Fruit fly (Drosophila melanogaster) whole organism, embryonic: ENCODE results near the gene CG11309.

Source experiments
- B-H2 ChIP-seq: fragments of 200-800 bp; sonication (Bioruptor generic); optimal IDR thresholded peaks from 2 replicates; lab custom pipeline; 2018; ENCODE audit warnings: missing biosample characterization, mild to moderate bottlenecking, missing genetic modification characterization
- BEAF-32 ChIP-seq: fragments of 200-800 bp; sonication (Bioruptor generic); optimal IDR thresholded peaks from 3 replicates; lab custom pipeline; 2017; ENCODE audit warnings: missing biosample characterization, missing genetic modification characterization, mild to moderate bottlenecking, moderate library complexity, missing genetic modification reagents
- BtbVII ChIP-seq: fragments of 200-800 bp; sonication (Bioruptor generic); optimal IDR thresholded peaks from 3 replicates; lab custom pipeline; 2017; ENCODE audit warnings: missing biosample characterization, mild to moderate bottlenecking, missing genetic modification characterization
- CG10431 ChIP-seq: fragments of 200-800 bp; sonication (Bioruptor generic); optimal IDR thresholded peaks from 3 replicates; lab custom pipeline; 2018; ENCODE audit warnings: missing biosample characterization, mild to moderate bottlenecking, missing genetic modification characterization
- CG12391 ChIP-seq: fragments of 200-800 bp; sonication (Bioruptor generic); optimal IDR thresholded peaks from 3 replicates; lab custom pipeline; 2018; ENCODE audit warnings: missing biosample characterization, mild to moderate bottlenecking, missing genetic modification characterization, moderate library complexity
- CG13424 ChIP-seq: fragments of 200-800 bp; sonication (Bioruptor generic); optimal IDR thresholded peaks from 2 replicates; lab custom pipeline; 2019; ENCODE audit warnings: missing biosample characterization, mild to moderate bottlenecking, missing genetic modification characterization, moderate library complexity
- CG14965 ChIP-seq: fragments of 200-800 bp; sonication (Bioruptor generic); optimal IDR thresholded peaks from 2 replicates; lab custom pipeline; 2016; ENCODE audit warnings: missing biosample characterization, missing genetic modification characterization, borderline replicate concordance
- CG15269 ChIP-seq: fragments of 200-800 bp; sonication (Bioruptor generic); optimal IDR thresholded peaks from 2 replicates; lab custom pipeline; 2018; ENCODE audit warnings: missing biosample characterization, mild to moderate bottlenecking, missing genetic modification characterization, moderate library complexity
- CG16815 ChIP-seq: fragments of 200-800 bp; sonication (Bioruptor generic); optimal IDR thresholded peaks from 3 replicates; lab custom pipeline; 2017; ENCODE audit warnings: missing biosample characterization, mild to moderate bottlenecking, missing genetic modification characterization
- CG2129 ChIP-seq: fragments of 200-800 bp; sonication (Bioruptor generic); IDR thresholded peaks from 2 replicates; pipeline ENCODE4 v1.3.6; 2022; ENCODE audit warnings: missing biosample characterization, missing genetic modification characterization; ENCODE audit not compliant: partially characterized antibody
- CG30431 ChIP-seq: fragments of 200-800 bp; sonication (Bioruptor generic); optimal IDR thresholded peaks from 2 replicates; lab custom pipeline; 2017; ENCODE audit warnings: missing biosample characterization, missing genetic modification characterization
- CG34376 ChIP-seq: fragments of 200-800 bp; sonication (Bioruptor generic); optimal IDR thresholded peaks from 2 replicates; lab custom pipeline; 2018; ENCODE audit warnings: missing biosample characterization, mild to moderate bottlenecking, missing genetic modification characterization
- CG34422 ChIP-seq: fragments of 200-800 bp; sonication (Bioruptor generic); IDR thresholded peaks from 3 replicates; pipeline ENCODE4 v1.3.6; 2022; ENCODE audit warnings: missing biosample characterization, missing genetic modification characterization
- CG3726 ChIP-seq: fragments of 200-800 bp; sonication (Bioruptor generic); IDR thresholded peaks from 3 replicates; pipeline ENCODE4, ENCODE4 v1.3.6; 2022; ENCODE audit warnings: missing biosample characterization, missing genetic modification characterization
- CG42726 ChIP-seq: fragments of 200-800 bp; sonication (Bioruptor generic); IDR thresholded peaks from 2 replicates; pipeline ENCODE4 v1.3.6; 2022; ENCODE audit warnings: missing biosample characterization, missing genetic modification characterization; ENCODE audit not compliant: partially characterized antibody
- CG5245 ChIP-seq: fragments of 200-800 bp; sonication (Bioruptor generic); optimal IDR thresholded peaks from 3 replicates; lab custom pipeline; 2016; ENCODE audit warnings: missing biosample characterization, missing genetic modification characterization
- CG7786 ChIP-seq: fragments of 200-800 bp; sonication (Bioruptor generic); optimal IDR thresholded peaks from 2 replicates; lab custom pipeline; 2016; ENCODE audit warnings: missing biosample characterization, missing genetic modification characterization
- CG8478 ChIP-seq: fragments of >200 bp; optimal IDR thresholded peaks from 2 replicates; lab custom pipeline; 2018
- CG8765 ChIP-seq: fragments of 200-800 bp; sonication (Bioruptor generic); IDR thresholded peaks from 2 replicates; pipeline ENCODE4 v1.3.6; 2022; ENCODE audit warnings: missing biosample characterization, missing genetic modification characterization
- CG9727 ChIP-seq: fragments of 200-800 bp; sonication (Bioruptor generic); optimal IDR thresholded peaks from 3 replicates; lab custom pipeline; 2017; ENCODE audit warnings: missing biosample characterization, mild to moderate bottlenecking, missing genetic modification characterization
- CG9876 ChIP-seq: fragments of 200-800 bp; sonication (Bioruptor generic); optimal IDR thresholded peaks from 2 replicates; lab custom pipeline; 2016; ENCODE audit warnings: missing biosample characterization, missing genetic modification characterization
- D19B ChIP-seq: fragments of 200-800 bp; sonication (Bioruptor generic); optimal IDR thresholded peaks from 2 replicates; lab custom pipeline; 2017; ENCODE audit warnings: missing biosample characterization, mild to moderate bottlenecking, missing genetic modification characterization
- HmgZ ChIP-seq: fragments of 200-800 bp; sonication (Bioruptor generic); optimal IDR thresholded peaks from 2 replicates; lab custom pipeline; 2018; ENCODE audit warnings: missing biosample characterization, mild to moderate bottlenecking, missing genetic modification characterization
- Lim3 ChIP-seq: fragments of 200-800 bp; sonication (Bioruptor generic); IDR thresholded peaks from 2 replicates; pipeline ENCODE4 v1.3.6; 2022; ENCODE audit warnings: missing biosample characterization, missing genetic modification characterization
- MESR4 ChIP-seq: fragments of 200-800 bp; sonication (Bioruptor generic); optimal IDR thresholded peaks from 2 replicates; lab custom pipeline; 2018; ENCODE audit warnings: missing biosample characterization, mild to moderate bottlenecking, missing genetic modification characterization, moderate library complexity
- Ptx1 ChIP-seq: fragments of 200-800 bp; sonication (Bioruptor generic); IDR thresholded peaks from 2 replicates; pipeline ENCODE4 v1.3.6; 2022; ENCODE audit warnings: missing biosample characterization, missing genetic modification characterization
- Rfx ChIP-seq: fragments of 200-800 bp; sonication (Bioruptor generic); IDR thresholded peaks from 2 replicates; pipeline ENCODE4 v1.3.6; 2022; ENCODE audit warnings: missing biosample characterization, missing genetic modification characterization
- Rx ChIP-seq: fragments of 200-800 bp; sonication (Bioruptor generic); IDR thresholded peaks from 2 replicates; pipeline ENCODE4 v1.3.6; 2022; ENCODE audit warnings: missing biosample characterization, missing genetic modification characterization
- Scr ChIP-seq: fragments of 200-800 bp; sonication (Bioruptor generic); IDR thresholded peaks from 2 replicates; pipeline ENCODE4 v1.3.6; 2022; ENCODE audit warnings: missing biosample characterization, missing genetic modification characterization; ENCODE audit not compliant: partially characterized antibody
- Side ChIP-seq: fragments of 200-800 bp; sonication (Bioruptor generic); optimal IDR thresholded peaks from 2 replicates; lab custom pipeline; 2016; ENCODE audit warnings: missing biosample characterization, missing genetic modification characterization
- Sry-β ChIP-seq: fragments of 200-800 bp; sonication (Bioruptor generic); optimal IDR thresholded peaks from 2 replicates; lab custom pipeline; 2018; ENCODE audit warnings: missing biosample characterization, mild to moderate bottlenecking, missing genetic modification characterization, moderate library complexity
- Ssrp ChIP-seq: fragments of 200-800 bp; sonication (Bioruptor generic); optimal IDR thresholded peaks from 2 replicates; lab custom pipeline; 2018; ENCODE audit warnings: missing biosample characterization, mild to moderate bottlenecking, missing genetic modification characterization, moderate library complexity
- Trl ChIP-seq, 3 experiments: fragments of >200 bp in 2 of 3; fragments of 200-800 bp in 1 of 3; sonication (Bioruptor generic) in 1 of 3; optimal IDR thresholded peaks; 2 replicates in 1 of 3; 3 replicates in 2 of 3; lab custom pipeline; 2016 to 2017; ENCODE audit warnings: missing biosample characterization in 1 of 3, missing genetic modification characterization in 1 of 3
- Usf ChIP-seq: fragments of 200-800 bp; sonication (Bioruptor generic); optimal IDR thresholded peaks from 2 replicates; lab custom pipeline; 2017; ENCODE audit warnings: missing genotype, missing biosample characterization, missing genetic modification characterization
- ara ChIP-seq: fragments of 200-800 bp; sonication (Bioruptor generic); IDR thresholded peaks from 2 replicates; pipeline ENCODE4 v1.3.6; 2022; ENCODE audit warnings: missing biosample characterization, missing genetic modification characterization
- cato ChIP-seq: fragments of 200-800 bp; sonication (Bioruptor generic); optimal IDR thresholded peaks from 2 replicates; lab custom pipeline; 2016; ENCODE audit warnings: missing biosample characterization, missing genetic modification characterization, borderline replicate concordance
- croc ChIP-seq: fragments of 200-800 bp; sonication (Bioruptor generic); conservative IDR thresholded peaks from 3 replicates; pipeline ENCODE4 v1.3.6; 2022; ENCODE audit warnings: missing biosample characterization, missing genetic modification characterization
- dmrt99B ChIP-seq: fragments of 200-800 bp; sonication (Bioruptor generic); optimal IDR thresholded peaks from 2 replicates; lab custom pipeline; 2018; ENCODE audit warnings: missing biosample characterization, mild to moderate bottlenecking, missing genetic modification characterization, moderate library complexity
- dysf ChIP-seq: fragments of 200-800 bp; sonication (Bioruptor generic); IDR thresholded peaks from 3 replicates; pipeline ENCODE4 v1.3.6; 2022; ENCODE audit warnings: missing biosample characterization, missing genetic modification characterization
- fd3F ChIP-seq: fragments of 200-800 bp; sonication (Bioruptor generic); optimal IDR thresholded peaks from 2 replicates; lab custom pipeline; 2018; ENCODE audit warnings: missing biosample characterization, mild to moderate bottlenecking, missing genetic modification characterization, moderate library complexity
- gcm2 ChIP-seq: fragments of 200-800 bp; sonication (Bioruptor generic); optimal IDR thresholded peaks from 2 replicates; lab custom pipeline; 2016; ENCODE audit warnings: missing biosample characterization, missing genetic modification characterization
- lab ChIP-seq: fragments of 200-800 bp; sonication (Bioruptor generic); optimal IDR thresholded peaks from 3 replicates; lab custom pipeline; 2017; ENCODE audit warnings: missing biosample characterization, missing genetic modification characterization, mild to moderate bottlenecking, moderate library complexity, missing genetic modification reagents
- lov ChIP-seq, 2 experiments: fragments of 200-800 bp in 1 of 2; fragments of >200 bp in 1 of 2; sonication (Bioruptor generic) in 1 of 2; IDR thresholded peaks in 1 of 2; optimal IDR thresholded peaks in 1 of 2; 2 replicates in 1 of 2; 3 replicates in 1 of 2; pipeline versions ENCODE4 v1.3.6 to Lab custom; 2017 to 2022; ENCODE audit warnings: missing biosample characterization in 1 of 2, missing genetic modification characterization in 1 of 2
- mirr ChIP-seq: fragments of 200-800 bp; sonication (Bioruptor generic); optimal IDR thresholded peaks from 3 replicates; lab custom pipeline; 2018; ENCODE audit warnings: missing biosample characterization, mild to moderate bottlenecking, missing genetic modification characterization
- pita ChIP-seq: fragments of 200-800 bp; sonication (Bioruptor generic); optimal IDR thresholded peaks from 2 replicates; lab custom pipeline; 2017; ENCODE audit warnings: missing biosample characterization, mild to moderate bottlenecking, missing genetic modification characterization
- row ChIP-seq: fragments of 200-800 bp; sonication (Bioruptor generic); IDR thresholded peaks from 3 replicates; pipeline ENCODE4 v1.3.6; 2022; ENCODE audit warnings: missing biosample characterization, missing genetic modification characterization
- sima ChIP-seq: fragments of 200-800 bp; sonication (Bioruptor generic); optimal IDR thresholded peaks from 2 replicates; lab custom pipeline; 2016; ENCODE audit warnings: missing biosample characterization, missing genetic modification characterization
- twi ChIP-seq: fragments of 200-800 bp; optimal IDR thresholded peaks from 2 replicates; lab custom pipeline; 2019; ENCODE audit warnings: missing biosample characterization, mild to moderate bottlenecking, missing genetic modification characterization, moderate library complexity
- usp ChIP-seq: fragments of >200 bp; optimal IDR thresholded peaks from 2 replicates; lab custom pipeline; 2017; ENCODE audit warnings: missing biosample characterization, missing genetic modification characterization

Gene CG11309

DNA sequence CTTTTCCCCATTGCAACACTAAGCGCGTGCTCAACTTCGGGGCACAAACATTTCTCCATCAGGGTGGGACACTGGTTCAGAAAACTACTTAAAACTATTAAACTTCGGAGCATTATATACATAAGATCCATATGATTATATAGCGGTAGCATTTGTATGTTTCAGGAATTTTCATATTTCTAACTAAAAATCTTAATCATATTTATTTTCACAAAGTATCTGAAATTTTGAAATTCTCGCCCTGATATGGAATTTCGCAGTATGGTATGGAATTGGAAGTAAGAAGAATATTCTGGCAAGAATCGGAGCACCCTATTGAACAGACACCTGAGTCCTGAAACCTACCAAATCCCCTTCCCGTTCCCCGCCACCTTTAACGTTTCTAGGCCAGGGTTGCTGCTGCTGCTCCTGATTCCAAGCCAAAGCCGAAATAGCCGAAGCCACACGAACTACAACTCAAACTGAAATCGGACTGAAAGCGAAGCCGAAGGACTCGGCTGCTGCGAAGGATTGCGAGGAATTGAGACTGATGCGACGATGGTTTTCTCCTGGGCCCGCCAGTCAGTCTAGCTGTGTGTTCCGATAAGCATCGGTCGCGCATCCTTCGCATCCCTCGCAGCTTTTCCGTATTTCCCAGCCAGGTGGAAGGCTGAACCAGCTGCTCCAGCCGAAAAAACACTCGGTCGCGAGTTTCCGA is 17.5 kb upstream of the CG11309 start (continued):
- TF ChIP-seq lab (GFP tag; lab: Kevin White, UChicago) (peak; percentile 73), CG8478 (lab: Kevin White, UChicago) (no peak), CG14965 (no peak), CG34376 (GFP tag; lab: Kevin White, UChicago) (peak; percentile 69), CG7786 (GFP tag; lab: Kevin White, UChicago) (no peak), CG42726 (no peak), CG9727 (peak; percentile 20), sima (GFP tag; lab: Kevin White, UChicago) (no peak), BEAF-32 (GFP tag; lab: Kevin White, UChicago) (no peak), Usf (GFP tag; lab: Kevin White, UChicago) (no peak), Sry-β (no peak), lov (optimal IDR thresholded peaks at IDR 0.05; lab: Kevin White, UChicago) (no peak), lov (GFP tag; IDR thresholded peaks at IDR 0.05; lab: Robert Waterston, UW) (no peak), Ptx1 (GFP tag; lab: Robert Waterston, UW) (no peak), gcm2 (GFP tag; lab: Kevin White, UChicago) (no peak), ara (GFP tag; lab: Robert Waterston, UW) (no peak), MESR4 (no peak), CG12391 (tag; lab: Kevin White, UChicago) (peak; percentile 43), HmgZ (tag; lab: Kevin White, UChicago) (no peak), Lim3 (GFP tag; lab: Robert Waterston, UW) (no peak), B-H2 (GFP tag; lab: Kevin White, UChicago) (peak; percentile 4), CG2129 (GFP tag; lab: Robert Waterston, UW) (no peak), CG15269 (tag; lab: Kevin White, UChicago) (peak; percentile 51), twi (tag; lab: Kevin White, UChicago) (no peak), pita (GFP tag; lab: Kevin White, UChicago) (no peak), CG16815 (no peak), dmrt99B (peak; percentile 56), croc (GFP tag; lab: Robert Waterston, UW) (no peak), usp (GFP tag; lab: Kevin White, UChicago) (no peak), cato (GFP tag; lab: Kevin White, UChicago) (no peak), Side (GFP tag; lab: Kevin White, UChicago) (no peak), CG10431 (GFP tag; lab: Kevin White, UChicago) (no peak), row (peak; percentile 48; the same call in 2 of the 3 replicates), CG13424 (tag; lab: Kevin White, UChicago) (peak; percentile 53), Scr (GFP tag; lab: Robert Waterston, UW) (no peak), BtbVII (peak; percentile 33), CG5245 (GFP tag; lab: Kevin White, UChicago) (no peak), fd3F (peak; percentile 28), CG3726 (GFP tag; lab: Robert Waterston, UW) (no peak), CG30431 (GFP tag; lab: Kevin White, UChicago) (no peak), Rfx (GFP tag; lab: Robert Waterston, UW) (no peak), Trl (optimal IDR thresholded peaks at IDR 0.05; lab: Kevin White, UChicago) (no peak), Trl (GFP tag; optimal IDR thresholded peaks at IDR 0.05; lab: Kevin White, UChicago) (no peak), CG34422 (GFP tag; lab: Robert Waterston, UW) (no peak), D19B (GFP tag; lab: Kevin White, UChicago) (no peak), CG8765 (GFP tag; lab: Robert Waterston, UW) (no peak), CG9876 (GFP tag; lab: Kevin White, UChicago) (no peak), dysf (GFP tag; lab: Robert Waterston, UW) (no peak), mirr (GFP tag; lab: Kevin White, UChicago) (no peak), Ssrp (tag; lab: Kevin White, UChicago) (no peak), Rx (GFP tag; lab: Robert Waterston, UW) (no peak)
